Worm (Caenorhabditis elegans) whole organism, L2 larva: ENCODE data around the gene swd-2.2.

Source experiments
- ama-1 ChIP-seq: fragments of 150-350 bp; optimal IDR thresholded peaks from 2 replicates; lab custom pipeline; 2018; ENCODE audit warnings: inconsistent platforms
- blmp-1 ChIP-seq: sonication (generic microtip); optimal IDR thresholded peaks from 2 replicates; lab custom pipeline; 2017; ENCODE audit warnings: missing genetic modification characterization, mild to moderate bottlenecking, missing compliant biosample characterization, antibody characterized with exemption, moderate library complexity; ENCODE audit not compliant: insufficient read depth
- nhr-10 ChIP-seq: sonication (generic microtip); optimal IDR thresholded peaks from 2 replicates; lab custom pipeline; 2017; ENCODE audit warnings: missing biosample characterization, missing genetic modification characterization
- nhr-6 ChIP-seq: fragments of 150-350 bp; optimal IDR thresholded peaks from 2 replicates; lab custom pipeline; 2014; ENCODE audit warnings: missing biosample characterization, missing genetic modification characterization
- ztf-4 ChIP-seq: fragments of 150-350 bp; optimal IDR thresholded peaks from 2 replicates; lab custom pipeline; 2014; ENCODE audit warnings: missing biosample characterization, missing genetic modification characterization

DNA sequence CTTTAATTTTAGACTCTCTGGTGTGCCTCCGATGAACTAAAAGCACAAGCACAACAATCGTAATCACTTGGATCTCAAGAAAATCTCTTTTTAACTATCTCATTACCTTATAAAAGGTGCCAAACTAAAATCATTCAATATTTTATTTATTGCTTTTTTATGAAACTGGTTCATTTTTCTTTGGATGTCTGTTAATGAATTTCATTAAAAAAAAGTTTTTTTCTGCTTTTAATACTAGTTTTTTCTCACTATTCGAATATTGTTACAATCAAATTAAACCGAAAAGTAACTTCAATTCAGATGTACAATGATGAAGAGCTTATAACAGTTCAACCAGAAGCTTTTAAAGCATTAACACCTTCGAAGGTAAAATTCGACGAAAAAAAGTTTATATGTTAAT lies 1.5 kb downstream of the swd-2.2 start, which contains the start of gene swd-2.1:
- no peak for TF ChIP-seq blmp-1 (tag; lab: Kevin White, UChicago)
- no peak for TF ChIP-seq ztf-4 (tag; lab: Kevin White, UChicago)
- no peak for TF ChIP-seq nhr-10
- TF ChIP-seq nhr-6 (tag; lab: Kevin White, UChicago) = no peak
- TF ChIP-seq ama-1 (lab: Kevin White, UChicago) = no peak
